Worm (Caenorhabditis elegans) whole organism, mixed stage, embryonic: ENCODE data around the gene Y38C1BA.1.

Experiments
- M03D4.4 ChIP-seq: sonication (generic microtip); optimal IDR thresholded peaks from 2 replicates; lab custom pipeline; 2017; ENCODE audit warnings: mild to moderate bottlenecking, missing genetic modification characterization, missing compliant biosample characterization
- bed-3 ChIP-seq: fragments of 200-800 bp; sonication (Bioruptor generic); optimal IDR thresholded peaks from 3 replicates; lab custom pipeline; 2018; ENCODE audit warnings: mild to moderate bottlenecking, missing genetic modification characterization, moderate library complexity, missing compliant biosample characterization
- blmp-1 ChIP-seq: fragments of 150-350 bp; optimal IDR thresholded peaks from 2 replicates; lab custom pipeline; 2014; ENCODE audit warnings: missing biosample characterization, missing genetic modification characterization
- ceh-39 ChIP-seq: fragments of 150-350 bp; optimal IDR thresholded peaks from 2 replicates; lab custom pipeline; 2014; ENCODE audit warnings: missing biosample characterization, missing genetic modification characterization
- ceh-43 ChIP-seq: fragments of 200-800 bp; sonication (Bioruptor generic); optimal IDR thresholded peaks from 2 replicates; lab custom pipeline; 2018; ENCODE audit warnings: mild to moderate bottlenecking, missing genetic modification characterization, moderate library complexity, missing compliant biosample characterization
- ces-1 ChIP-seq: fragments of 150-350 bp; optimal IDR thresholded peaks from 2 replicates; lab custom pipeline; 2014; ENCODE audit warnings: missing biosample characterization, missing genetic modification reagents, missing genetic modification characterization
- drap-1 ChIP-seq: fragments of 200-800 bp; sonication (Bioruptor generic); optimal IDR thresholded peaks from 3 replicates; lab custom pipeline; 2018; ENCODE audit warnings: mild to moderate bottlenecking, missing genetic modification characterization, missing compliant biosample characterization
- elt-1 ChIP-seq: sonication (generic microtip); optimal IDR thresholded peaks from 2 replicates; lab custom pipeline; 2017; ENCODE audit warnings: missing genetic modification characterization, mild to moderate bottlenecking, missing compliant biosample characterization, antibody characterized with exemption, moderate library complexity, borderline replicate concordance; ENCODE audit not compliant: insufficient read depth
- elt-3 ChIP-seq: fragments of 150-350 bp; optimal IDR thresholded peaks from 2 replicates; lab custom pipeline; 2014; ENCODE audit warnings: missing biosample characterization, missing genetic modification characterization
- hlh-1 ChIP-seq: fragments of 150-350 bp; optimal IDR thresholded peaks from 2 replicates; lab custom pipeline; 2014; ENCODE audit warnings: missing biosample characterization, missing genetic modification reagents, missing genetic modification characterization
- lin-13 ChIP-seq: fragments of 150-350 bp; optimal IDR thresholded peaks from 2 replicates; lab custom pipeline; 2014; ENCODE audit warnings: missing biosample characterization, missing genetic modification characterization
- lin-32 ChIP-seq: fragments of 200-800 bp; sonication (Bioruptor generic); optimal IDR thresholded peaks from 2 replicates; lab custom pipeline; 2018; ENCODE audit warnings: mild to moderate bottlenecking, missing genetic modification characterization, missing compliant biosample characterization
- mab-5 ChIP-seq: fragments of 150-350 bp; optimal IDR thresholded peaks from 2 replicates; lab custom pipeline; 2014; ENCODE audit warnings: missing biosample characterization, missing genetic modification characterization
- mep-1 ChIP-seq: fragments of 150-350 bp; optimal IDR thresholded peaks from 2 replicates; lab custom pipeline; 2017; ENCODE audit warnings: missing biosample characterization, missing genetic modification reagents, missing genetic modification characterization, inconsistent platforms
- mls-2 ChIP-seq: sonication (generic microtip); optimal IDR thresholded peaks from 2 replicates; lab custom pipeline; 2016; ENCODE audit warnings: mild to moderate bottlenecking, missing genetic modification characterization, moderate library complexity, missing compliant biosample characterization
- nhr-12 ChIP-seq: fragments of 150-350 bp; optimal IDR thresholded peaks from 2 replicates; lab custom pipeline; 2014; ENCODE audit warnings: missing biosample characterization, missing genetic modification characterization
- nhr-2 ChIP-seq: fragments of 150-350 bp; optimal IDR thresholded peaks from 2 replicates; lab custom pipeline; 2014; ENCODE audit warnings: missing biosample characterization, missing genetic modification characterization
- nhr-237 ChIP-seq: fragments of 150-350 bp; optimal IDR thresholded peaks from 2 replicates; lab custom pipeline; 2014; ENCODE audit warnings: missing biosample characterization, missing genetic modification characterization
- nhr-28 ChIP-seq: fragments of 150-350 bp; optimal IDR thresholded peaks from 2 replicates; lab custom pipeline; 2014; ENCODE audit warnings: missing biosample characterization, missing genetic modification characterization
- nhr-76 ChIP-seq: sonication (generic microtip); optimal IDR thresholded peaks from 2 replicates; lab custom pipeline; 2017; ENCODE audit warnings: missing biosample characterization, missing genetic modification characterization
- pha-4 ChIP-seq: fragments of 150-350 bp; optimal IDR thresholded peaks from 2 replicates; lab custom pipeline; 2018; ENCODE audit warnings: missing biosample characterization, missing genetic modification reagents, missing genetic modification characterization
- snpc-4 ChIP-seq: fragments of 150-350 bp; optimal IDR thresholded peaks from 2 replicates; lab custom pipeline; 2014; ENCODE audit warnings: missing biosample characterization, missing genetic modification characterization
- sptf-1 ChIP-seq: sonication (generic microtip); optimal IDR thresholded peaks from 2 replicates; lab custom pipeline; 2017; ENCODE audit warnings: mild to moderate bottlenecking, missing genetic modification characterization, moderate library complexity, missing compliant biosample characterization
- unc-120 ChIP-seq: sonication (generic microtip); optimal IDR thresholded peaks from 2 replicates; lab custom pipeline; 2017; ENCODE audit warnings: missing genetic modification characterization, missing compliant biosample characterization; ENCODE audit not compliant: poor library complexity, severe bottlenecking
- unc-39 ChIP-seq: fragments of 150-350 bp; optimal IDR thresholded peaks from 2 replicates; lab custom pipeline; 2014; ENCODE audit warnings: missing biosample characterization, missing genetic modification characterization
- unc-62 ChIP-seq: fragments of 150-350 bp; optimal IDR thresholded peaks from 2 replicates; lab custom pipeline; 2014; ENCODE audit warnings: missing biosample characterization, missing genetic modification reagents, missing genetic modification characterization
- zip-8 ChIP-seq: fragments of 150-350 bp; optimal IDR thresholded peaks from 2 replicates; lab custom pipeline; 2014; ENCODE audit warnings: missing biosample characterization, missing genetic modification characterization
- ztf-11 ChIP-seq: fragments of 150-350 bp; optimal IDR thresholded peaks from 2 replicates; lab custom pipeline; 2014; ENCODE audit warnings: missing biosample characterization, missing genetic modification characterization

The Y38C1BA.1 gene

ce11 chrIV:1824065-1824531 is 20.3 kb upstream of the Y38C1BA.1 start, which contains the start of gene cmk-1:
Gene cmk-1 (plus strand): TSS chrIV:1824481.
- TF ChIP-seq elt-3 (tag; lab: Kevin White, UChicago) (no peak), hlh-1 (tag; lab: Kevin White, UChicago) (peak; percentile 65), mep-1 (tag; lab: Kevin White, UChicago) (peak; percentile 52), drap-1 (GFP tag; lab: Kevin White, UChicago) (peak; percentile 64), sptf-1 (tag; lab: Kevin White, UChicago) (peak; percentile 3), nhr-28 (tag; lab: Kevin White, UChicago) (no peak), mab-5 (tag; lab: Kevin White, UChicago) (no peak), bed-3 (GFP tag; lab: Kevin White, UChicago) (no peak), ztf-11 (no peak), M03D4.4 (tag; lab: Kevin White, UChicago) (peak; percentile 28), mls-2 (tag; lab: Kevin White, UChicago) (peak; percentile 67), unc-62 (GFP tag; lab: Kevin White, UChicago) (peak; percentile 82), unc-120 (tag; lab: Kevin White, UChicago) (peak; percentile 85), nhr-237 (tag; lab: Kevin White, UChicago) (no peak), ces-1 (GFP tag; lab: Kevin White, UChicago) (peak; percentile 94), blmp-1 (tag; lab: Kevin White, UChicago) (no peak)

ce11 chrIV:1821550-1821949 is 17.8 kb upstream of the Y38C1BA.1 start, which contains the start of gene Y38C1BA.4:
Gene Y38C1BA.4 (plus strand): TSS chrIV:1821850.
- TF ChIP-seq pha-4 (tag; lab: Kevin White, UChicago) (no peak), ztf-11 (no peak), ceh-39 (tag; lab: Kevin White, UChicago) (no peak), M03D4.4 (tag; lab: Kevin White, UChicago) (no peak), drap-1 (GFP tag; lab: Kevin White, UChicago) (no peak), nhr-28 (tag; lab: Kevin White, UChicago) (no peak), lin-13 (no peak), nhr-12 (tag; lab: Kevin White, UChicago) (no peak), lin-32 (GFP tag; lab: Kevin White, UChicago) (no peak), bed-3 (GFP tag; lab: Kevin White, UChicago) (no peak), unc-120 (tag; lab: Kevin White, UChicago) (no peak), nhr-237 (tag; lab: Kevin White, UChicago) (no peak), ceh-43 (GFP tag; lab: Kevin White, UChicago) (no peak), blmp-1 (tag; lab: Kevin White, UChicago) (no peak), elt-3 (tag; lab: Kevin White, UChicago) (no peak), nhr-76 (tag; lab: Kevin White, UChicago) (no peak), unc-39 (tag; lab: Kevin White, UChicago) (no peak), ces-1 (GFP tag; lab: Kevin White, UChicago) (no peak)

- TF ChIP-seq mls-2 (tag; lab: Kevin White, UChicago) (no peak), zip-8 (tag; lab: Kevin White, UChicago) (no peak), lin-32 (GFP tag; lab: Kevin White, UChicago) (no peak), elt-1 (no peak), nhr-28 (tag; lab: Kevin White, UChicago) (no peak), nhr-2 (no peak), unc-62 (GFP tag; lab: Kevin White, UChicago) (no peak), blmp-1 (tag; lab: Kevin White, UChicago) (no peak), nhr-237 (tag; lab: Kevin White, UChicago) (no peak), mab-5 (tag; lab: Kevin White, UChicago) (no peak), unc-39 (tag; lab: Kevin White, UChicago) (no peak), unc-120 (tag; lab: Kevin White, UChicago) (no peak)
Measured at ce11 chrIV:1820153-1820552, 16.4 kb upstream of the Y38C1BA.1 start, which contains the start of gene col-109. Gene col-109 (minus strand): TSS chrIV:1820253.

- no peak for TF ChIP-seq mep-1 (tag; lab: Kevin White, UChicago)
- no peak for TF ChIP-seq lin-32 (GFP tag; lab: Kevin White, UChicago)
- TF ChIP-seq unc-62 (GFP tag; lab: Kevin White, UChicago) = no peak
- no peak for TF ChIP-seq nhr-2
- TF ChIP-seq sptf-1 (tag; lab: Kevin White, UChicago) = no peak
- no peak for TF ChIP-seq unc-39 (tag; lab: Kevin White, UChicago)
- no peak for TF ChIP-seq nhr-28 (tag; lab: Kevin White, UChicago)
- no peak for TF ChIP-seq snpc-4 (tag; lab: Kevin White, UChicago)
Measured at ce11 chrIV:1818467-1819076, 14.8 kb upstream of the Y38C1BA.1 start.
